Fruit fly (Drosophila melanogaster) whole organism, embryonic: ENCODE measurements around the gene cni.

Experiments used
- B-H1 ChIP-seq: fragments of 200-800 bp; sonication (Bioruptor generic); IDR thresholded peaks from 3 replicates; pipeline ENCODE4 v1.3.6; 2022; ENCODE audit warnings: missing biosample characterization, missing genetic modification characterization
- Bgb ChIP-seq: fragments of 200-800 bp; sonication (Bioruptor generic); IDR thresholded peaks from 2 replicates; pipeline ENCODE4 v1.3.6; 2022; ENCODE audit warnings: missing biosample characterization, missing genetic modification characterization; ENCODE audit not compliant: partially characterized antibody
- Blimp-1 ChIP-seq: fragments of 200-800 bp; sonication (Bioruptor generic); optimal IDR thresholded peaks from 3 replicates; lab custom pipeline; 2018; ENCODE audit warnings: missing biosample characterization, missing genetic modification characterization, mild to moderate bottlenecking, moderate library complexity, missing genetic modification reagents
- CG10543 ChIP-seq: fragments of 200-800 bp; sonication (Bioruptor generic); optimal IDR thresholded peaks from 3 replicates; lab custom pipeline; 2017; ENCODE audit warnings: missing biosample characterization, mild to moderate bottlenecking, missing genetic modification characterization, moderate library complexity
- CG14667 ChIP-seq: fragments of 200-800 bp; sonication (Bioruptor generic); IDR thresholded peaks from 2 replicates; pipeline ENCODE4 v1.3.6; 2022; ENCODE audit warnings: missing biosample characterization, missing genetic modification characterization
- CG14710 ChIP-seq: fragments of 200-800 bp; sonication (Bioruptor generic); optimal IDR thresholded peaks from 3 replicates; lab custom pipeline; 2019; ENCODE audit warnings: missing biosample characterization, mild to moderate bottlenecking, missing genetic modification characterization, moderate library complexity
- CG15479 ChIP-seq: fragments of 200-800 bp; sonication (Bioruptor generic); optimal IDR thresholded peaks from 3 replicates; lab custom pipeline; 2019; ENCODE audit warnings: missing biosample characterization, mild to moderate bottlenecking, missing genetic modification characterization, moderate library complexity
- CG17186 ChIP-seq: fragments of 200-800 bp; sonication (Bioruptor generic); optimal IDR thresholded peaks from 3 replicates; lab custom pipeline; 2017; ENCODE audit warnings: missing biosample characterization, missing genetic modification reagents, missing genetic modification characterization
- CG17359 ChIP-seq: fragments of 200-800 bp; sonication (Bioruptor generic); optimal IDR thresholded peaks from 3 replicates; lab custom pipeline; 2018; ENCODE audit warnings: missing biosample characterization, mild to moderate bottlenecking, missing genetic modification characterization, moderate library complexity
- CG17568 ChIP-seq: fragments of 200-800 bp; sonication (Bioruptor generic); optimal IDR thresholded peaks from 2 replicates; lab custom pipeline; 2018; ENCODE audit warnings: missing biosample characterization, mild to moderate bottlenecking, missing genetic modification characterization, moderate library complexity
- CG18011 ChIP-seq: fragments of 200-800 bp; sonication (Bioruptor generic); optimal IDR thresholded peaks from 2 replicates; lab custom pipeline; 2017; ENCODE audit warnings: missing biosample characterization, missing genetic modification characterization, mild to moderate bottlenecking, moderate library complexity, missing genotype
- CG2199 ChIP-seq: fragments of 200-800 bp; sonication (Bioruptor generic); IDR thresholded peaks from 3 replicates; pipeline ENCODE4 v1.3.6; 2022; ENCODE audit warnings: missing biosample characterization, missing genetic modification characterization
- CG32767 ChIP-seq: fragments of 200-800 bp; sonication (Bioruptor generic); IDR thresholded peaks from 2 replicates; pipeline ENCODE4 v1.3.6; 2022; ENCODE audit warnings: missing biosample characterization, missing genetic modification characterization
- CG6272 ChIP-seq: fragments of 200-800 bp; sonication (Bioruptor generic); IDR thresholded peaks from 2 replicates; pipeline ENCODE4 v1.3.6; 2022; ENCODE audit warnings: missing biosample characterization, missing genetic modification characterization
- CG6683 ChIP-seq: fragments of 200-800 bp; sonication (Bioruptor generic); optimal IDR thresholded peaks from 2 replicates; lab custom pipeline; 2017; ENCODE audit warnings: missing biosample characterization, mild to moderate bottlenecking, missing genetic modification characterization, missing genetic modification reagents
- CG6765 ChIP-seq: fragments of 200-800 bp; sonication (Bioruptor generic); optimal IDR thresholded peaks from 3 replicates; lab custom pipeline; 2017; ENCODE audit warnings: missing biosample characterization, mild to moderate bottlenecking, missing genetic modification characterization
- CG8089 ChIP-seq: fragments of 200-800 bp; sonication (Bioruptor generic); optimal IDR thresholded peaks from 3 replicates; lab custom pipeline; 2016; ENCODE audit warnings: missing biosample characterization, missing genetic modification characterization
- CG8290 ChIP-seq, 3 experiments: fragments of 200-800 bp; sonication (Bioruptor generic); optimal IDR thresholded peaks; 2 replicates each; lab custom pipeline; 2016 to 2019; ENCODE audit warnings: missing biosample characterization in 3 of 3, missing genetic modification characterization in 3 of 3, mild to moderate bottlenecking in 2 of 3, moderate library complexity in 1 of 3
- CG8388 ChIP-seq: fragments of 200-800 bp; sonication (Bioruptor generic); optimal IDR thresholded peaks from 2 replicates; lab custom pipeline; 2019; ENCODE audit warnings: missing biosample characterization, mild to moderate bottlenecking, missing genetic modification characterization, moderate library complexity
- E2f1 ChIP-seq: fragments of 200-800 bp; sonication (Bioruptor generic); IDR thresholded peaks from 2 replicates; pipeline ENCODE4 v1.3.6; 2022; ENCODE audit warnings: missing biosample characterization, missing genetic modification characterization
- E2f2 ChIP-seq: fragments of 200-800 bp; sonication (Bioruptor generic); IDR thresholded peaks from 2 replicates; pipeline ENCODE4 v1.3.6; 2022; ENCODE audit warnings: missing biosample characterization, missing genetic modification characterization
- Fer1 ChIP-seq: fragments of 200-800 bp; sonication (Bioruptor generic); optimal IDR thresholded peaks from 2 replicates; lab custom pipeline; 2017; ENCODE audit warnings: missing biosample characterization, mild to moderate bottlenecking, missing genetic modification characterization
- HLH3B ChIP-seq: fragments of 200-800 bp; sonication (Bioruptor generic); IDR thresholded peaks from 2 replicates; pipeline ENCODE4 v1.3.6; 2022; ENCODE audit warnings: missing biosample characterization, missing genetic modification characterization
- HmgD ChIP-seq: fragments of 200-800 bp; sonication (Bioruptor generic); optimal IDR thresholded peaks from 3 replicates; lab custom pipeline; 2016; ENCODE audit warnings: missing biosample characterization, missing genetic modification characterization
- Jarid2 ChIP-seq: fragments of 200-800 bp; sonication (Bioruptor generic); optimal IDR thresholded peaks from 3 replicates; lab custom pipeline; 2017; ENCODE audit warnings: mild to moderate bottlenecking, missing biosample characterization, missing genetic modification reagents, missing genetic modification characterization
- NC2α ChIP-seq: fragments of 200-800 bp; sonication (Bioruptor generic); optimal IDR thresholded peaks from 2 replicates; lab custom pipeline; 2016; ENCODE audit warnings: missing biosample characterization, missing genetic modification characterization
- NC2β ChIP-seq: fragments of 200-800 bp; sonication (Bioruptor generic); optimal IDR thresholded peaks from 2 replicates; lab custom pipeline; 2016; ENCODE audit warnings: missing biosample characterization, missing genetic modification characterization
- Opbp ChIP-seq: fragments of 200-800 bp; sonication (Bioruptor generic); IDR thresholded peaks from 3 replicates; pipeline ENCODE4 v1.3.6; 2022; ENCODE audit warnings: missing biosample characterization, missing genetic modification characterization; ENCODE audit not compliant: partially characterized antibody
- Scr ChIP-seq: fragments of 200-800 bp; sonication (Bioruptor generic); IDR thresholded peaks from 2 replicates; pipeline ENCODE4 v1.3.6; 2022; ENCODE audit warnings: missing biosample characterization, missing genetic modification characterization; ENCODE audit not compliant: partially characterized antibody
- Xbp1 ChIP-seq: fragments of 200-800 bp; sonication (Bioruptor generic); optimal IDR thresholded peaks from 3 replicates; lab custom pipeline; 2016; ENCODE audit warnings: missing biosample characterization, mild to moderate bottlenecking, missing genetic modification characterization
- ab ChIP-seq: fragments of 200-800 bp; sonication (Bioruptor generic); optimal IDR thresholded peaks from 2 replicates; lab custom pipeline; 2016; ENCODE audit warnings: missing biosample characterization, missing genetic modification characterization
- ash1 ChIP-seq: fragments of 200-800 bp; sonication (Bioruptor generic); optimal IDR thresholded peaks from 2 replicates; lab custom pipeline; 2018; ENCODE audit warnings: missing biosample characterization, mild to moderate bottlenecking, missing genetic modification characterization
- chm ChIP-seq: fragments of 200-800 bp; sonication (Bioruptor generic); IDR thresholded peaks from 2 replicates; pipeline ENCODE4 v1.3.6; 2022; ENCODE audit warnings: missing biosample characterization, missing genetic modification characterization
- eyg ChIP-seq: fragments of 200-800 bp; sonication (Bioruptor generic); optimal IDR thresholded peaks from 3 replicates; lab custom pipeline; 2016; ENCODE audit warnings: missing biosample characterization, missing genetic modification characterization
- gce ChIP-seq: fragments of 200-800 bp; sonication (Bioruptor generic); IDR thresholded peaks from 3 replicates; pipeline ENCODE4 v1.3.6; 2022; ENCODE audit warnings: missing biosample characterization, missing genetic modification characterization
- insv ChIP-seq, 2 experiments: fragments of 200-800 bp; sonication (Bioruptor generic); optimal IDR thresholded peaks; 3 replicates each; lab custom pipeline; 2016 to 2018; ENCODE audit warnings: missing biosample characterization in 2 of 2, missing genetic modification characterization in 2 of 2
- mam ChIP-seq: fragments of 200-800 bp; sonication (Bioruptor generic); optimal IDR thresholded peaks from 3 replicates; lab custom pipeline; 2016; ENCODE audit warnings: missing biosample characterization, missing genetic modification characterization
- nerfin-2 ChIP-seq: fragments of 200-800 bp; sonication (Bioruptor generic); IDR thresholded peaks from 2 replicates; pipeline ENCODE4 v1.3.6; 2022; ENCODE audit warnings: missing biosample characterization, missing genetic modification characterization; ENCODE audit not compliant: partially characterized antibody
- oc ChIP-seq: fragments of 200-800 bp; sonication (Bioruptor generic); optimal IDR thresholded peaks from 2 replicates; lab custom pipeline; 2018; ENCODE audit warnings: missing biosample characterization, mild to moderate bottlenecking, missing genetic modification characterization, moderate library complexity
- otp ChIP-seq: fragments of 200-800 bp; sonication (Bioruptor generic); IDR thresholded peaks from 3 replicates; pipeline ENCODE4, ENCODE4 v1.3.6; 2022; ENCODE audit warnings: missing biosample characterization, missing genetic modification characterization
- pan ChIP-seq, 4 experiments: fragments of >200 bp in 3 of 4; fragments of 200-800 bp in 1 of 4; sonication (Bioruptor generic) in 1 of 4; optimal IDR thresholded peaks in 3 of 4; IDR thresholded peaks in 1 of 4; 2 replicates each; pipeline versions ENCODE4 v1.3.6 to Lab custom; 2017 to 2022; ENCODE audit warnings: missing biosample characterization in 2 of 4, missing genetic modification characterization in 2 of 4, mixed read lengths in 1 of 4
- sc ChIP-seq, 3 experiments: fragments of >200 bp in 2 of 3; fragments of 200-800 bp in 1 of 3; sonication (Bioruptor generic) in 1 of 3; optimal IDR thresholded peaks; 2 replicates in 2 of 3; 3 replicates in 1 of 3; lab custom pipeline; 2017; ENCODE audit warnings: mild to moderate bottlenecking in 1 of 3, missing biosample characterization in 1 of 3, missing genetic modification characterization in 1 of 3, missing genetic modification reagents in 1 of 3
- schlank ChIP-seq: fragments of 200-800 bp; sonication (Bioruptor generic); optimal IDR thresholded peaks from 2 replicates; lab custom pipeline; 2018; ENCODE audit warnings: missing biosample characterization, mild to moderate bottlenecking, missing genetic modification characterization
- slbo ChIP-seq: fragments of 200-800 bp; sonication (Bioruptor generic); IDR thresholded peaks from 2 replicates; pipeline ENCODE4 v1.3.6; 2022; ENCODE audit warnings: missing biosample characterization, missing genetic modification characterization
- so ChIP-seq: fragments of 200-800 bp; sonication (Bioruptor generic); IDR thresholded peaks from 3 replicates; pipeline ENCODE4 v1.3.6; 2022; ENCODE audit warnings: missing biosample characterization, missing genetic modification characterization
- sr ChIP-seq: fragments of 200-800 bp; sonication (Bioruptor generic); IDR thresholded peaks from 3 replicates; pipeline ENCODE4 v1.3.6; 2022; ENCODE audit warnings: missing biosample characterization, missing genetic modification characterization
- trem ChIP-seq: fragments of 200-800 bp; optimal IDR thresholded peaks from 3 replicates; lab custom pipeline; 2019; ENCODE audit warnings: missing biosample characterization, mild to moderate bottlenecking, missing genetic modification characterization, moderate library complexity
- ttk ChIP-seq: fragments of 200-800 bp; sonication (Bioruptor generic); IDR thresholded peaks from 2 replicates; pipeline ENCODE4 v2.1.2; 2022; ENCODE audit warnings: missing biosample characterization, missing genetic modification characterization
- tup ChIP-seq: fragments of 200-800 bp; sonication (Bioruptor generic); optimal IDR thresholded peaks from 2 replicates; lab custom pipeline; 2016; ENCODE audit warnings: missing biosample characterization, mild to moderate bottlenecking, missing genetic modification characterization, moderate library complexity

Gene cni

DNA sequence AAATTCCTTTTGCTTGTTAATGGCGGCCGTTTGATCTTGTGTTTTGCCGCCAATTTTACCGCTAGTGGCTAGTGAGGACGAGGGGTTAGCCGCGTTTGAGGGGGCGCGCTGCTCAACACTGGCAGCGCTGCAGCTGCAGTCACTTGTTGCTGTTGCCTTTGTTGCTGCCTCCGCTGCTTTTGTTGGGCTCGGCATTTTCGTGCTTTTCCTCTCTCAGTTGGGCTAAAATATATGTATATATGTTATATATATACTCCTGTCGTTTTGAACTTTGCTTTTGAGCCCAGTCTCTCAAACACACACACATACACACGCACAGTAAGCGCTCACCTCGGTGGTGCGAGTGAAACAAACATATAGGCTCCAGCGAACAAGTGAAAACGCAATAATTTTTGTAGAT is 14.3 kb upstream of the cni start (continued):
- TF ChIP-seq E2f2 (GFP tag; lab: Robert Waterston, UW) (no peak), E2f1 (GFP tag; lab: Robert Waterston, UW) (peak; percentile 63; the same call in 1 of the 2 replicates), sr (GFP tag; lab: Robert Waterston, UW) (0 out of 3 replicates have a peak, but pooled peaks have one; percentile 8), CG2199 (GFP tag; lab: Robert Waterston, UW) (no peak), NC2β (GFP tag; lab: Kevin White, UChicago) (no peak), pan (optimal IDR thresholded peaks at IDR 0.05; lab: Kevin White, UChicago) (no peak), pan (GFP tag; optimal IDR thresholded peaks at IDR 0.05 in 1 of 2, IDR thresholded peaks at IDR 0.05 in 1 of 2) (peak in 1 of 2 experiments; percentile 74), eyg (no peak), CG17568 (GFP tag; lab: Kevin White, UChicago) (no peak), CG6272 (GFP tag; lab: Robert Waterston, UW) (no peak), Jarid2 (GFP tag; lab: Kevin White, UChicago) (no peak), Fer1 (no peak), trem (tag; lab: Kevin White, UChicago) (no peak), CG17359 (tag; lab: Kevin White, UChicago) (no peak), otp (GFP tag; lab: Robert Waterston, UW) (no peak), Scr (no peak), insv (GFP tag; optimal IDR thresholded peaks at IDR 0.05; lab: Kevin White, UChicago) (no peak), mam (GFP tag; lab: Kevin White, UChicago) (no peak), Opbp (no peak; the same call in 2 of the 3 replicates), NC2α (no peak), nerfin-2 (no peak), so (0 out of 3 replicates have a peak, but pooled peaks have one; percentile 25), tup (GFP tag; lab: Kevin White, UChicago) (peak; percentile 4), CG17186 (GFP tag; lab: Kevin White, UChicago) (no peak), ab (GFP tag; lab: Kevin White, UChicago) (no peak), B-H1 (GFP tag; lab: Robert Waterston, UW) (no peak), CG14710 (no peak), oc (tag; lab: Kevin White, UChicago) (peak; percentile 19), Blimp-1 (GFP tag; lab: Kevin White, UChicago) (peak; percentile 10), CG8089 (GFP tag; lab: Kevin White, UChicago) (no peak), sc (optimal IDR thresholded peaks at IDR 0.05; lab: Kevin White, UChicago) (no peak), sc (GFP tag; optimal IDR thresholded peaks at IDR 0.05; lab: Kevin White, UChicago) (no peak), CG18011 (no peak), CG6765 (GFP tag; lab: Kevin White, UChicago) (peak; percentile 9), gce (GFP tag; lab: Robert Waterston, UW) (no peak), CG32767 (GFP tag; lab: Robert Waterston, UW) (0 out of 2 replicates have a peak, but pooled peaks have one; percentile 30), HmgD (GFP tag; lab: Kevin White, UChicago) (no peak), CG6683 (GFP tag; lab: Kevin White, UChicago) (no peak), CG15479 (GFP tag; lab: Kevin White, UChicago) (no peak), schlank (tag; lab: Kevin White, UChicago) (no peak), ash1 (GFP tag; lab: Kevin White, UChicago) (no peak), chm (GFP tag; lab: Robert Waterston, UW) (peak; percentile 43; the same call in 1 of the 2 replicates), ttk (no peak), CG8388 (no peak), CG10543 (GFP tag; lab: Kevin White, UChicago) (no peak), HLH3B (GFP tag; lab: Robert Waterston, UW) (peak; percentile 7; the same call in 1 of the 2 replicates), Xbp1 (GFP tag; lab: Kevin White, UChicago) (no peak), slbo (GFP tag; lab: Robert Waterston, UW) (no peak), CG14667 (GFP tag; lab: Robert Waterston, UW) (no peak), Bgb (GFP tag; lab: Robert Waterston, UW) (no peak; the same call in 1 of the 2 replicates), CG8290 (GFP tag; optimal IDR thresholded peaks at IDR 0.05; lab: Kevin White, UChicago) (no peak), CG8290 (tag; optimal IDR thresholded peaks at IDR 0.05; lab: Kevin White, UChicago) (no peak)
